Worm (Caenorhabditis elegans) whole organism, L1 larva: ENCODE results near the gene C50F7.3.

Source experiments
- C34B4.2 ChIP-seq: sonication (generic microtip); optimal IDR thresholded peaks from 2 replicates; lab custom pipeline; 2017; ENCODE audit warnings: mild to moderate bottlenecking, missing genetic modification characterization, missing compliant biosample characterization
- F16B12.6 ChIP-seq: fragments of 150-350 bp; optimal IDR thresholded peaks from 2 replicates; lab custom pipeline; 2014; ENCODE audit warnings: missing biosample characterization, missing genetic modification characterization
- ceh-82 ChIP-seq, 3 experiments: fragments of 150-350 bp in 1 of 3; sonication (generic microtip) in 2 of 3; optimal IDR thresholded peaks; 2 replicates each; lab custom pipeline; 2014 to 2017; ENCODE audit warnings: missing biosample characterization in 3 of 3, missing genetic modification characterization in 3 of 3
- elt-2 ChIP-seq: sonication (generic microtip); optimal IDR thresholded peaks from 2 replicates; lab custom pipeline; 2016; ENCODE audit warnings: missing genetic modification characterization, mild to moderate bottlenecking, inconsistent platforms, missing compliant biosample characterization, missing genetic modification reagents
- elt-3 ChIP-seq, 6 experiments: fragments of 150-350 bp in 1 of 6; sonication (generic microtip); optimal IDR thresholded peaks; 2 replicates each; lab custom pipeline; 2017 to 2018; ENCODE audit warnings: missing biosample characterization in 6 of 6, missing genetic modification characterization in 6 of 6, inconsistent platforms in 1 of 6
- fos-1 ChIP-seq: fragments of 150-350 bp; optimal IDR thresholded peaks from 2 replicates; lab custom pipeline; 2014; ENCODE audit warnings: missing biosample characterization, missing genetic modification characterization
- lin-13 ChIP-seq: fragments of 150-350 bp; optimal IDR thresholded peaks from 2 replicates; lab custom pipeline; 2014; ENCODE audit warnings: missing biosample characterization, missing genetic modification reagents, missing genetic modification characterization
- lsy-2 ChIP-seq, 2 experiments: fragments of 150-350 bp; optimal IDR thresholded peaks; 2 replicates each; lab custom pipeline; 2014; ENCODE audit warnings: missing biosample characterization in 2 of 2, missing genetic modification characterization in 2 of 2
- nhr-28 ChIP-seq: fragments of 150-350 bp; optimal IDR thresholded peaks from 2 replicates; lab custom pipeline; 2014; ENCODE audit warnings: missing biosample characterization, missing genetic modification characterization
- nhr-85 ChIP-seq: sonication (generic microtip); peaks from one replicate; lab custom pipeline; 2016; ENCODE audit warnings: missing genetic modification characterization, inconsistent platforms, missing compliant biosample characterization
- rnt-1 ChIP-seq: sonication (generic microtip); optimal IDR thresholded peaks from 2 replicates; lab custom pipeline; 2016; ENCODE audit warnings: mild to moderate bottlenecking, missing genetic modification characterization, moderate library complexity, missing compliant biosample characterization
- skn-1 ChIP-seq: fragments of 150-350 bp; optimal IDR thresholded peaks from 2 replicates; lab custom pipeline; 2014; ENCODE audit warnings: missing biosample characterization, missing genetic modification characterization
- unc-30 ChIP-seq: sonication (generic microtip); optimal IDR thresholded peaks from 2 replicates; lab custom pipeline; 2017; ENCODE audit warnings: missing biosample characterization, missing genetic modification characterization
- ztf-4 ChIP-seq: fragments of 150-350 bp; optimal IDR thresholded peaks from 2 replicates; lab custom pipeline; 2014; ENCODE audit warnings: missing biosample characterization, missing genetic modification characterization

- TF ChIP-seq elt-3 (tag; optimal IDR thresholded peaks at IDR 0.05; lab: Kevin White, UChicago) (no peak), F16B12.6 (tag; lab: Kevin White, UChicago) (no peak), lin-13 (GFP tag; lab: Kevin White, UChicago) (no peak), fos-1 (tag; lab: Kevin White, UChicago) (no peak), ztf-4 (tag; lab: Kevin White, UChicago) (no peak), skn-1 (tag; lab: Kevin White, UChicago) (no peak), C34B4.2 (tag; lab: Kevin White, UChicago) (no peak), unc-30 (no peak), nhr-85 (tag; lab: Kevin White, UChicago) (no peak), nhr-28 (tag; lab: Kevin White, UChicago) (no peak), elt-2 (tag; lab: Kevin White, UChicago) (no peak), rnt-1 (no peak), lsy-2 (tag; optimal IDR thresholded peaks at IDR 0.05; lab: Kevin White, UChicago) (no peak), ceh-82 (tag; optimal IDR thresholded peaks at IDR 0.05; lab: Kevin White, UChicago) (no peak)
These were observed 28.0 kb downstream of the C50F7.3 start, which contains the start of gene del-7 for ce11 chrIV:7760117-7760516.
